Fruit fly (Drosophila melanogaster) whole organism, embryonic: ENCODE data around the gene mRpL30.
A peak's percentile ranks its signal among the peaks of the same experiment; 100 is the strongest.

ENCODE experiments used
- Aef1 ChIP-seq: fragments of 200-800 bp; sonication (Bioruptor generic); IDR thresholded peaks from 3 replicates; pipeline ENCODE4 v1.3.6; 2022; ENCODE audit warnings: missing biosample characterization, missing genetic modification characterization
- CG10209 ChIP-seq: fragments of 200-800 bp; sonication (Bioruptor generic); optimal IDR thresholded peaks from 3 replicates; lab custom pipeline; 2017; ENCODE audit warnings: missing biosample characterization, mild to moderate bottlenecking, missing genetic modification characterization, missing genetic modification reagents
- CG11085 ChIP-seq: fragments of 200-800 bp; sonication (Bioruptor generic); IDR thresholded peaks from 2 replicates; pipeline ENCODE4 v1.3.6; 2022; ENCODE audit warnings: missing biosample characterization, missing genetic modification characterization
- CG11093 ChIP-seq: fragments of 200-800 bp; sonication (Bioruptor generic); IDR thresholded peaks from 3 replicates; pipeline ENCODE4 v1.3.6; 2022; ENCODE audit warnings: missing biosample characterization, missing genetic modification characterization
- CG11695 ChIP-seq: fragments of 200-800 bp; sonication (Bioruptor generic); IDR thresholded peaks from 3 replicates; pipeline ENCODE4 v1.3.6; 2022; ENCODE audit warnings: missing biosample characterization, missing genetic modification characterization
- CG12744 ChIP-seq: fragments of 200-800 bp; sonication (Bioruptor generic); optimal IDR thresholded peaks from 2 replicates; lab custom pipeline; 2016; ENCODE audit warnings: missing biosample characterization, missing genetic modification characterization
- CG12769 ChIP-seq: fragments of 200-800 bp; sonication (Bioruptor generic); optimal IDR thresholded peaks from 2 replicates; lab custom pipeline; 2019; ENCODE audit warnings: missing biosample characterization, mild to moderate bottlenecking, missing genetic modification characterization, moderate library complexity
- CG13424 ChIP-seq: fragments of 200-800 bp; sonication (Bioruptor generic); optimal IDR thresholded peaks from 2 replicates; lab custom pipeline; 2019; ENCODE audit warnings: missing biosample characterization, mild to moderate bottlenecking, missing genetic modification characterization, moderate library complexity
- CG14014 ChIP-seq: fragments of 200-800 bp; sonication (Bioruptor generic); IDR thresholded peaks from 2 replicates; pipeline ENCODE4 v1.3.6; 2022; ENCODE audit warnings: missing biosample characterization, missing genetic modification characterization
- CG14667 ChIP-seq: fragments of 200-800 bp; sonication (Bioruptor generic); IDR thresholded peaks from 2 replicates; pipeline ENCODE4 v1.3.6; 2022; ENCODE audit warnings: missing biosample characterization, missing genetic modification characterization
- CG17328 ChIP-seq: fragments of 200-800 bp; sonication (Bioruptor generic); IDR thresholded peaks from 2 replicates; pipeline ENCODE4 v1.3.6; 2022; ENCODE audit warnings: missing biosample characterization, missing genetic modification characterization
- CG17359 ChIP-seq: fragments of 200-800 bp; sonication (Bioruptor generic); optimal IDR thresholded peaks from 3 replicates; lab custom pipeline; 2018; ENCODE audit warnings: missing biosample characterization, mild to moderate bottlenecking, missing genetic modification characterization, moderate library complexity
- CG18764 ChIP-seq: fragments of 200-800 bp; sonication (Bioruptor generic); optimal IDR thresholded peaks from 3 replicates; lab custom pipeline; 2016; ENCODE audit warnings: missing biosample characterization, missing genetic modification characterization
- CG6683 ChIP-seq: fragments of 200-800 bp; sonication (Bioruptor generic); optimal IDR thresholded peaks from 2 replicates; lab custom pipeline; 2017; ENCODE audit warnings: missing biosample characterization, mild to moderate bottlenecking, missing genetic modification characterization, missing genetic modification reagents
- CG6813 ChIP-seq: fragments of 200-800 bp; sonication (Bioruptor generic); optimal IDR thresholded peaks from 2 replicates; lab custom pipeline; 2017; ENCODE audit warnings: missing biosample characterization, missing genetic modification characterization, mild to moderate bottlenecking, moderate library complexity, missing genetic modification reagents
- CG7556 ChIP-seq: fragments of 200-800 bp; sonication (Bioruptor generic); optimal IDR thresholded peaks from 2 replicates; lab custom pipeline; 2017; ENCODE audit warnings: missing biosample characterization, mild to moderate bottlenecking, missing genetic modification characterization
- CG9727 ChIP-seq: fragments of 200-800 bp; sonication (Bioruptor generic); optimal IDR thresholded peaks from 3 replicates; lab custom pipeline; 2017; ENCODE audit warnings: missing biosample characterization, mild to moderate bottlenecking, missing genetic modification characterization
- D19B ChIP-seq: fragments of 200-800 bp; sonication (Bioruptor generic); optimal IDR thresholded peaks from 2 replicates; lab custom pipeline; 2017; ENCODE audit warnings: missing biosample characterization, mild to moderate bottlenecking, missing genetic modification characterization
- Drgx ChIP-seq: fragments of 200-800 bp; sonication (Bioruptor generic); IDR thresholded peaks from 2 replicates; pipeline ENCODE4 v1.3.6; 2022; ENCODE audit warnings: missing biosample characterization, missing genetic modification characterization
- Eip74EF ChIP-seq, 2 experiments: fragments of 200-800 bp in 1 of 2; fragments of >200 bp in 1 of 2; sonication (Bioruptor generic) in 1 of 2; optimal IDR thresholded peaks; 2 replicates each; lab custom pipeline; 2017 to 2019; ENCODE audit warnings: missing biosample characterization in 2 of 2, missing genetic modification characterization in 2 of 2, mild to moderate bottlenecking in 1 of 2, moderate library complexity in 1 of 2
- HmgD ChIP-seq: fragments of 200-800 bp; sonication (Bioruptor generic); optimal IDR thresholded peaks from 3 replicates; lab custom pipeline; 2016; ENCODE audit warnings: missing biosample characterization, missing genetic modification characterization
- Hmr ChIP-seq: fragments of 200-800 bp; sonication (Bioruptor generic); optimal IDR thresholded peaks from 3 replicates; lab custom pipeline; 2017; ENCODE audit warnings: mild to moderate bottlenecking, missing biosample characterization, missing genetic modification reagents, missing genetic modification characterization
- Hr51 ChIP-seq, 2 experiments: fragments of 200-800 bp; sonication (Bioruptor generic); optimal IDR thresholded peaks; 2 replicates in 1 of 2; 3 replicates in 1 of 2; lab custom pipeline; 2016 to 2018; ENCODE audit warnings: missing biosample characterization in 2 of 2, missing genetic modification characterization in 2 of 2, mild to moderate bottlenecking in 1 of 2, moderate library complexity in 1 of 2
- MTF-1 ChIP-seq: fragments of 200-800 bp; sonication (Bioruptor generic); optimal IDR thresholded peaks from 2 replicates; lab custom pipeline; 2018; ENCODE audit warnings: missing biosample characterization, mild to moderate bottlenecking, missing genetic modification characterization, borderline replicate concordance
- Nf-YC ChIP-seq: fragments of 200-800 bp; optimal IDR thresholded peaks from 3 replicates; lab custom pipeline; 2019; ENCODE audit warnings: missing biosample characterization, mild to moderate bottlenecking, missing genetic modification characterization, moderate library complexity
- Ssrp ChIP-seq: fragments of 200-800 bp; sonication (Bioruptor generic); optimal IDR thresholded peaks from 2 replicates; lab custom pipeline; 2018; ENCODE audit warnings: missing biosample characterization, mild to moderate bottlenecking, missing genetic modification characterization, moderate library complexity
- Trl ChIP-seq, 3 experiments: fragments of >200 bp in 2 of 3; fragments of 200-800 bp in 1 of 3; sonication (Bioruptor generic) in 1 of 3; optimal IDR thresholded peaks; 2 replicates in 1 of 3; 3 replicates in 2 of 3; lab custom pipeline; 2016 to 2017; ENCODE audit warnings: missing biosample characterization in 1 of 3, missing genetic modification characterization in 1 of 3
- Xrp1 ChIP-seq: fragments of 200-800 bp; sonication (Bioruptor generic); IDR thresholded peaks from 2 replicates; pipeline ENCODE4 v1.3.6; 2022; ENCODE audit warnings: missing biosample characterization, missing genetic modification characterization
- ab ChIP-seq: fragments of 200-800 bp; sonication (Bioruptor generic); optimal IDR thresholded peaks from 2 replicates; lab custom pipeline; 2016; ENCODE audit warnings: missing biosample characterization, missing genetic modification characterization
- bsh ChIP-seq, 2 experiments: fragments of 200-800 bp; sonication (Bioruptor generic); optimal IDR thresholded peaks; 2 replicates each; lab custom pipeline; 2017 to 2018; ENCODE audit warnings: mild to moderate bottlenecking in 2 of 2, missing biosample characterization in 2 of 2, missing genetic modification characterization in 2 of 2, moderate library complexity in 1 of 2
- caup ChIP-seq: fragments of 200-800 bp; sonication (Bioruptor generic); optimal IDR thresholded peaks from 3 replicates; lab custom pipeline; 2017; ENCODE audit warnings: missing biosample characterization, mild to moderate bottlenecking, missing genetic modification characterization, moderate library complexity; ENCODE audit not compliant: severe bottlenecking
- cg ChIP-seq: fragments of 200-800 bp; sonication (Bioruptor generic); optimal IDR thresholded peaks from 3 replicates; lab custom pipeline; 2019; ENCODE audit warnings: missing biosample characterization, mild to moderate bottlenecking, missing genetic modification characterization, moderate library complexity
- ci ChIP-seq: fragments of 200-800 bp; sonication (Bioruptor generic); IDR thresholded peaks from 3 replicates; pipeline ENCODE4 v1.3.6; 2022; ENCODE audit warnings: missing biosample characterization, missing genetic modification characterization
- crp ChIP-seq, 2 experiments: fragments of 200-800 bp; sonication (Bioruptor generic); optimal IDR thresholded peaks; 2 replicates in 1 of 2; 3 replicates in 1 of 2; lab custom pipeline; 2017; ENCODE audit warnings: missing biosample characterization in 2 of 2, missing genetic modification characterization in 2 of 2, mild to moderate bottlenecking in 1 of 2, moderate library complexity in 1 of 2
- dmrt99B ChIP-seq: fragments of 200-800 bp; sonication (Bioruptor generic); optimal IDR thresholded peaks from 2 replicates; lab custom pipeline; 2018; ENCODE audit warnings: missing biosample characterization, mild to moderate bottlenecking, missing genetic modification characterization, moderate library complexity
- gem ChIP-seq: fragments of 200-800 bp; sonication (Bioruptor generic); optimal IDR thresholded peaks from 2 replicates; lab custom pipeline; 2019; ENCODE audit warnings: missing biosample characterization, mild to moderate bottlenecking, missing genetic modification characterization, moderate library complexity
- gro ChIP-seq: fragments of 200-800 bp; sonication (Bioruptor generic); optimal IDR thresholded peaks from 2 replicates; lab custom pipeline; 2016; ENCODE audit warnings: missing biosample characterization, missing genetic modification characterization
- knrl ChIP-seq: fragments of 200-800 bp; sonication (Bioruptor generic); IDR thresholded peaks from 3 replicates; pipeline ENCODE4 v1.3.6; 2022; ENCODE audit warnings: missing biosample characterization, missing genetic modification characterization; ENCODE audit not compliant: partially characterized antibody
- lab ChIP-seq: fragments of 200-800 bp; sonication (Bioruptor generic); optimal IDR thresholded peaks from 3 replicates; lab custom pipeline; 2017; ENCODE audit warnings: missing biosample characterization, missing genetic modification characterization, mild to moderate bottlenecking, moderate library complexity, missing genetic modification reagents
- nom ChIP-seq: fragments of 200-800 bp; sonication (Bioruptor generic); optimal IDR thresholded peaks from 2 replicates; lab custom pipeline; 2017; ENCODE audit warnings: missing biosample characterization, missing genetic modification characterization, mild to moderate bottlenecking, moderate library complexity, missing genetic modification reagents
- onecut ChIP-seq: fragments of 200-800 bp; sonication (Bioruptor generic); IDR thresholded peaks from 2 replicates; pipeline ENCODE4 v1.3.6; 2022; ENCODE audit warnings: missing biosample characterization, missing genetic modification characterization
- pb ChIP-seq: fragments of 200-800 bp; sonication (Bioruptor generic); optimal IDR thresholded peaks from 3 replicates; lab custom pipeline; 2016; ENCODE audit warnings: missing biosample characterization, missing genetic modification characterization
- repo ChIP-seq: fragments of 200-800 bp; sonication (Bioruptor generic); optimal IDR thresholded peaks from 2 replicates; lab custom pipeline; 2016; ENCODE audit warnings: missing biosample characterization, missing genetic modification characterization
- row ChIP-seq: fragments of 200-800 bp; sonication (Bioruptor generic); IDR thresholded peaks from 3 replicates; pipeline ENCODE4 v1.3.6; 2022; ENCODE audit warnings: missing biosample characterization, missing genetic modification characterization
- sens ChIP-seq: fragments of 200-800 bp; sonication (Bioruptor generic); peaks from one replicate; lab custom pipeline; 2016; ENCODE audit warnings: missing biosample characterization, missing genetic modification characterization
- stc ChIP-seq: fragments of 200-800 bp; sonication (Bioruptor generic); IDR thresholded peaks from 2 replicates; pipeline ENCODE4 v1.3.6; 2022; ENCODE audit warnings: missing biosample characterization, missing genetic modification characterization
- tna ChIP-seq: fragments of 200-800 bp; sonication (Bioruptor generic); IDR thresholded peaks from 2 replicates; pipeline ENCODE4 v1.3.6; 2022; ENCODE audit warnings: missing biosample characterization, missing genetic modification characterization; ENCODE audit not compliant: partially characterized antibody
- vvl ChIP-seq: fragments of 200-800 bp; sonication (Bioruptor generic); IDR thresholded peaks from 2 replicates; pipeline ENCODE4 v1.3.6; 2022; ENCODE audit warnings: missing biosample characterization, missing genetic modification characterization
- zen2 ChIP-seq: fragments of 200-800 bp; sonication (Bioruptor generic); IDR thresholded peaks from 3 replicates; pipeline ENCODE4 v1.3.6; 2022; ENCODE audit warnings: missing biosample characterization, missing genetic modification characterization; ENCODE audit not compliant: partially characterized antibody
- zfh1 ChIP-seq: fragments of 200-800 bp; sonication (Bioruptor generic); IDR thresholded peaks from 3 replicates; pipeline ENCODE4 v1.3.6; 2022; ENCODE audit warnings: missing biosample characterization, missing genetic modification characterization

Gene mRpL30

dm6 chrX:4691226-4691625 lies 43.6 kb downstream of the mRpL30 start (continued):
- TF ChIP-seq pb: no peak
- no peak for TF ChIP-seq Trl (optimal IDR thresholded peaks at IDR 0.05; lab: Kevin White, UChicago)
- TF ChIP-seq Trl (GFP tag; optimal IDR thresholded peaks at IDR 0.05; lab: Kevin White, UChicago): no peak
- peak; percentile 59; the same call in 2 of the 3 replicates for TF ChIP-seq row (GFP tag; lab: Robert Waterston, UW)
- peak; percentile 57 for TF ChIP-seq Hmr (GFP tag; lab: Kevin White, UChicago)
- TF ChIP-seq CG10209 (GFP tag; lab: Kevin White, UChicago): peak; percentile 34
- peak; percentile 4 for TF ChIP-seq caup (GFP tag; lab: Kevin White, UChicago)
- TF ChIP-seq CG17328 (GFP tag; lab: Robert Waterston, UW): no peak
- peak; percentile 32 for TF ChIP-seq CG6683
- TF ChIP-seq gro (GFP tag; lab: Kevin White, UChicago): no peak
- TF ChIP-seq Hr51 (GFP tag; optimal IDR thresholded peaks at IDR 0.05; lab: Kevin White, UChicago): peak in 1 of 2 experiments; percentile 37
- TF ChIP-seq tna (GFP tag; lab: Robert Waterston, UW): no peak
- no peak for TF ChIP-seq crp (GFP tag; optimal IDR thresholded peaks at IDR 0.05; lab: Kevin White, UChicago)
- TF ChIP-seq CG14667 (GFP tag; lab: Robert Waterston, UW): no peak; the same call in 1 of the 2 replicates
- peak; percentile 41 for TF ChIP-seq CG6813
- TF ChIP-seq CG12744: no peak
- no peak for TF ChIP-seq repo (GFP tag; lab: Kevin White, UChicago)
- TF ChIP-seq CG11695 (GFP tag; lab: Robert Waterston, UW): 0 out of 3 replicates have a peak, but pooled peaks have one; percentile 26
- TF ChIP-seq CG17359 (tag; lab: Kevin White, UChicago): peak; percentile 38
- TF ChIP-seq ci (GFP tag; lab: Robert Waterston, UW): 0 out of 3 replicates have a peak, but pooled peaks have one; percentile 27
- peak; percentile 34 for TF ChIP-seq dmrt99B (tag; lab: Kevin White, UChicago)
- peak; percentile 30 for TF ChIP-seq CG9727
- no peak for TF ChIP-seq CG14014 (GFP tag; lab: Robert Waterston, UW)
- TF ChIP-seq CG13424: peak; percentile 33
- 0 out of 2 replicates have a peak, but pooled peaks have one; percentile 26 for TF ChIP-seq CG11085
- TF ChIP-seq lab (GFP tag; lab: Kevin White, UChicago): peak; percentile 81
- TF ChIP-seq CG11093 (GFP tag; lab: Robert Waterston, UW): no peak
- no peak for TF ChIP-seq cg (GFP tag; lab: Kevin White, UChicago)
- TF ChIP-seq nom: no peak
- no peak for TF ChIP-seq Nf-YC (tag; lab: Kevin White, UChicago)
- TF ChIP-seq Aef1: peak; percentile 16; the same call in 1 of the 3 replicates
- TF ChIP-seq CG18764: no peak
- TF ChIP-seq CG7556 (GFP tag; lab: Kevin White, UChicago): peak; percentile 39
- TF ChIP-seq zfh1 (GFP tag; lab: Robert Waterston, UW): peak; percentile 44; the same call in 1 of the 3 replicates
- TF ChIP-seq MTF-1 (GFP tag; lab: Kevin White, UChicago): no peak
- TF ChIP-seq Xrp1 (GFP tag; lab: Robert Waterston, UW): peak; percentile 43; the same call in 1 of the 2 replicates
- TF ChIP-seq zen2 (GFP tag; lab: Robert Waterston, UW): no peak
- peak in 1 of 2 experiments; percentile 32 for TF ChIP-seq bsh (GFP tag; optimal IDR thresholded peaks at IDR 0.05; lab: Kevin White, UChicago)
- 0 out of 2 replicates have a peak, but pooled peaks have one; percentile 16 for TF ChIP-seq Drgx
- TF ChIP-seq, all 482 proteins: peak for 91

dm6 chrX:4692963-4693362 lies 45.3 kb downstream of the mRpL30 start:
- TF ChIP-seq vvl (GFP tag; lab: Robert Waterston, UW) (peak; percentile 22; the same call in 1 of the 2 replicates), D19B (no peak), knrl (GFP tag; lab: Robert Waterston, UW) (no peak), HmgD (GFP tag; lab: Kevin White, UChicago) (no peak), Eip74EF (GFP tag; optimal IDR thresholded peaks at IDR 0.05; lab: Kevin White, UChicago) (no peak), CG11695 (GFP tag; lab: Robert Waterston, UW) (0 out of 3 replicates have a peak, but pooled peaks have one; percentile 23), sens (peak; percentile 81), onecut (GFP tag; lab: Robert Waterston, UW) (peak; percentile 76), stc (no peak), Ssrp (tag; lab: Kevin White, UChicago) (no peak), gem (tag; lab: Kevin White, UChicago) (peak; percentile 28), CG12769 (peak; percentile 21), ab (GFP tag; lab: Kevin White, UChicago) (no peak)
